Worm (Caenorhabditis elegans) whole organism, young adult: ENCODE data around the gene F59B2.8.

Source experiments
- B0336.3 ChIP-seq: fragments of 200-800 bp; sonication (Bioruptor generic); IDR thresholded peaks from 2 replicates; pipeline ENCODE4 v1.3.6; 2022; ENCODE audit warnings: missing genetic modification characterization, missing compliant biosample characterization
- F10E7.11 ChIP-seq: sonication (generic microtip); optimal IDR thresholded peaks from 2 replicates; lab custom pipeline; 2017; ENCODE audit warnings: mild to moderate bottlenecking, missing genetic modification characterization, moderate library complexity, missing compliant biosample characterization
- F22D6.2 ChIP-seq: sonication (generic microtip); optimal IDR thresholded peaks from 2 replicates; lab custom pipeline; 2016; ENCODE audit warnings: mild to moderate bottlenecking, missing genetic modification characterization, missing compliant biosample characterization
- F23B12.7 ChIP-seq: sonication (generic microtip); optimal IDR thresholded peaks from 2 replicates; lab custom pipeline; 2017; ENCODE audit warnings: missing genetic modification characterization, mild to moderate bottlenecking, missing compliant biosample characterization, antibody characterized with exemption, moderate library complexity; ENCODE audit not compliant: insufficient read depth
- F55B11.4 ChIP-seq: sonication (generic microtip); optimal IDR thresholded peaks from 2 replicates; lab custom pipeline; 2016; ENCODE audit warnings: missing compliant biosample characterization, missing genetic modification characterization, borderline replicate concordance; ENCODE audit not compliant: insufficient read depth
- T07F8.4 ChIP-seq: sonication (generic microtip); optimal IDR thresholded peaks from 2 replicates; lab custom pipeline; 2016; ENCODE audit warnings: mild to moderate bottlenecking, missing genetic modification characterization, moderate library complexity, missing compliant biosample characterization
- Y53G8AR.9 ChIP-seq: fragments of 200-800 bp; sonication (Bioruptor generic); conservative IDR thresholded peaks from 2 replicates; pipeline ENCODE4 v1.3.6; 2022; ENCODE audit warnings: missing genetic modification reagents, missing genetic modification characterization, missing compliant biosample characterization
- Y79H2A.3 ChIP-seq: fragments of 200-800 bp; sonication (Bioruptor generic); conservative IDR thresholded peaks from 2 replicates; pipeline ENCODE4 v1.3.6; 2022; ENCODE audit warnings: missing genetic modification reagents, missing genetic modification characterization, missing compliant biosample characterization
- ama-1 ChIP-seq, 3 experiments: fragments of 150-350 bp in 1 of 3; sonication (generic microtip) in 2 of 3; optimal IDR thresholded peaks; 2 replicates each; lab custom pipeline; 2014 to 2018; ENCODE audit warnings: missing biosample characterization in 2 of 3, missing genetic modification characterization in 2 of 3, missing genetic modification reagents in 2 of 3
- attf-3 ChIP-seq: fragments of 200-800 bp; sonication (Bioruptor generic); conservative IDR thresholded peaks from 2 replicates; pipeline ENCODE4 v1.3.6; 2022; ENCODE audit warnings: missing genetic modification reagents, missing genetic modification characterization, missing compliant biosample characterization
- bed-2 ChIP-seq: fragments of 200-800 bp; sonication (Bioruptor generic); IDR thresholded peaks from 2 replicates; pipeline ENCODE4 v1.3.6; 2022; ENCODE audit warnings: missing genetic modification reagents, missing genetic modification characterization, missing compliant biosample characterization
- ccch-3 ChIP-seq: fragments of 200-800 bp; sonication (Bioruptor generic); optimal IDR thresholded peaks from 2 replicates; lab custom pipeline; 2018; ENCODE audit warnings: mild to moderate bottlenecking, missing genetic modification characterization, missing compliant biosample characterization
- chd-7 ChIP-seq: sonication (generic microtip); optimal IDR thresholded peaks from 2 replicates; lab custom pipeline; 2016; ENCODE audit warnings: mild to moderate bottlenecking, missing genetic modification characterization, moderate library complexity, missing compliant biosample characterization
- dox-1 ChIP-seq: fragments of 200-800 bp; sonication (Bioruptor generic); IDR thresholded peaks from 2 replicates; pipeline ENCODE4 v1.3.6; 2022; ENCODE audit warnings: missing genetic modification reagents, missing genetic modification characterization, missing compliant biosample characterization
- dpl-1 ChIP-seq: fragments of 150-350 bp; optimal IDR thresholded peaks from 2 replicates; lab custom pipeline; 2014; ENCODE audit warnings: missing biosample characterization, missing genetic modification reagents, missing genetic modification characterization
- egl-44 ChIP-seq: fragments of 200-800 bp; sonication (Bioruptor generic); IDR thresholded peaks from 2 replicates; pipeline ENCODE4 v1.3.6; 2022; ENCODE audit warnings: missing genetic modification reagents, missing genetic modification characterization, missing compliant biosample characterization
- ekl-4 ChIP-seq: fragments of 200-800 bp; sonication (Bioruptor generic); IDR thresholded peaks from 2 replicates; pipeline ENCODE4 v1.3.6; 2022; ENCODE audit warnings: missing genetic modification reagents, missing genetic modification characterization, missing compliant biosample characterization
- hmg-20 ChIP-seq: fragments of 200-800 bp; sonication (Bioruptor generic); IDR thresholded peaks from 2 replicates; pipeline ENCODE4 v1.3.6; 2022; ENCODE audit warnings: missing genetic modification reagents, missing genetic modification characterization, missing compliant biosample characterization
- hrde-1 ChIP-seq: sonication (generic microtip); optimal IDR thresholded peaks from 2 replicates; lab custom pipeline; 2016; ENCODE audit warnings: missing genetic modification characterization, mild to moderate bottlenecking, missing compliant biosample characterization, moderate library complexity, missing genotype, missing genetic modification reagents, borderline replicate concordance
- lin-35 ChIP-seq, 3 experiments: fragments of 150-350 bp in 2 of 3; sonication (generic microtip) in 1 of 3; optimal IDR thresholded peaks; 2 replicates each; lab custom pipeline; 2014 to 2018; ENCODE audit warnings: missing biosample characterization in 3 of 3, missing genetic modification characterization in 3 of 3, missing genetic modification reagents in 3 of 3
- lin-54 ChIP-seq: fragments of 200-800 bp; sonication (Bioruptor generic); optimal IDR thresholded peaks from 2 replicates; lab custom pipeline; 2018; ENCODE audit warnings: mild to moderate bottlenecking, missing genetic modification characterization, missing compliant biosample characterization
- lsy-27 ChIP-seq: sonication (generic microtip); optimal IDR thresholded peaks from 2 replicates; lab custom pipeline; 2017; ENCODE audit warnings: missing genetic modification characterization, mild to moderate bottlenecking, missing compliant biosample characterization, antibody characterized with exemption, missing genotype, borderline replicate concordance; ENCODE audit not compliant: insufficient read depth
- madf-10 ChIP-seq: sonication (generic microtip); optimal IDR thresholded peaks from 2 replicates; lab custom pipeline; 2016; ENCODE audit warnings: mild to moderate bottlenecking, missing genetic modification characterization, missing compliant biosample characterization
- madf-6 ChIP-seq: fragments of 200-800 bp; sonication (Bioruptor generic); IDR thresholded peaks from 2 replicates; pipeline ENCODE4 v1.3.6; 2022; ENCODE audit warnings: missing genetic modification reagents, missing genetic modification characterization, missing compliant biosample characterization
- mcd-1 ChIP-seq: fragments of 200-800 bp; sonication (Bioruptor generic); IDR thresholded peaks from 2 replicates; pipeline ENCODE4 v1.3.6; 2022; ENCODE audit warnings: missing genetic modification reagents, missing genetic modification characterization, missing compliant biosample characterization
- mel-28 ChIP-seq: sonication (generic microtip); optimal IDR thresholded peaks from 2 replicates; lab custom pipeline; 2016; ENCODE audit warnings: borderline replicate concordance, mild to moderate bottlenecking, missing genetic modification characterization, missing compliant biosample characterization
- nfya-1 ChIP-seq: sonication (generic microtip); optimal IDR thresholded peaks from 2 replicates; lab custom pipeline; 2017; ENCODE audit warnings: antibody characterized with exemption, missing compliant biosample characterization, missing genetic modification characterization, borderline replicate concordance; ENCODE audit not compliant: insufficient read depth
- nhr-120 ChIP-seq: fragments of 200-800 bp; sonication (Bioruptor generic); IDR thresholded peaks from 2 replicates; pipeline ENCODE4 v1.3.6; 2022; ENCODE audit warnings: missing genetic modification characterization, missing compliant biosample characterization
- nhr-179 ChIP-seq: sonication (generic microtip); optimal IDR thresholded peaks from 2 replicates; lab custom pipeline; 2016; ENCODE audit warnings: mild to moderate bottlenecking, missing genetic modification characterization, missing compliant biosample characterization
- repo-1 ChIP-seq: sonication (generic microtip); optimal IDR thresholded peaks from 2 replicates; lab custom pipeline; 2017; ENCODE audit warnings: mild to moderate bottlenecking, missing genetic modification characterization, missing compliant biosample characterization
- sdz-38 ChIP-seq: sonication (generic microtip); optimal IDR thresholded peaks from 2 replicates; lab custom pipeline; 2016; ENCODE audit warnings: missing genotype, missing genetic modification characterization, missing compliant biosample characterization
- somi-1 ChIP-seq: fragments of 200-800 bp; sonication (Bioruptor generic); optimal IDR thresholded peaks from 2 replicates; lab custom pipeline; 2018; ENCODE audit warnings: mild to moderate bottlenecking, missing genetic modification characterization, missing compliant biosample characterization
- unc-62 ChIP-seq: fragments of 150-350 bp; optimal IDR thresholded peaks from 2 replicates; lab custom pipeline; 2014; ENCODE audit warnings: missing biosample characterization, missing genetic modification reagents, missing genetic modification characterization
- zim-3 ChIP-seq: sonication (generic microtip); optimal IDR thresholded peaks from 2 replicates; lab custom pipeline; 2017; ENCODE audit warnings: mild to moderate bottlenecking, missing genetic modification characterization, moderate library complexity, missing compliant biosample characterization
- ztf-18 ChIP-seq: sonication (generic microtip); optimal IDR thresholded peaks from 2 replicates; lab custom pipeline; 2016; ENCODE audit warnings: missing genotype, mild to moderate bottlenecking, missing genetic modification characterization, missing compliant biosample characterization
- ztf-26 ChIP-seq: sonication (generic microtip); optimal IDR thresholded peaks from 2 replicates; lab custom pipeline; 2017; ENCODE audit warnings: missing genetic modification characterization, missing compliant biosample characterization
- ztf-28 ChIP-seq: fragments of 200-800 bp; sonication (Bioruptor generic); IDR thresholded peaks from 2 replicates; pipeline ENCODE4 v1.3.6; 2022; ENCODE audit warnings: missing genetic modification reagents, missing genetic modification characterization, missing compliant biosample characterization
- ztf-3 ChIP-seq: fragments of 200-800 bp; sonication (Bioruptor generic); optimal IDR thresholded peaks from 2 replicates; lab custom pipeline; 2018; ENCODE audit warnings: mild to moderate bottlenecking, missing genetic modification characterization, missing compliant biosample characterization

Gene F59B2.8

DNA sequence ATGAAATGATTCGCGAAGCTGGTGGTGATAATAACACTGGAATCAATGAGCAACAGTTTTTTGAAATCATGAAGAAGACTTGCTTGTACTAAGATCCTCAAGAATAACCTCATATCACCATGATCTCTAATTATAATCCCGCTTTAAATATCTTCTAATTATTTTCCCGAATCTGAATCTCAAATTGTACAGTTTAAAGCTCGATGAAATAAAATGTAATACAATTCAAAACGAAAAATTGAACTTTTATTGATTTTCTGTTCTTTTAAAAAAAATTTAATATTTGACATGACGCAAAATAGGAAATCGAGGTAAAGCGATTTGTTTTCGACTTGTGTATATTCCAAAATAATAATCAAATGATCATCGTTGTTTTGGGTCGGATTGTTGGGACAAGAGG lies 35.2 kb downstream of the F59B2.8 start (continued):
- peak; percentile 17 for TF ChIP-seq ztf-18 (tag; lab: Kevin White, UChicago)
- TF ChIP-seq ztf-3 (GFP tag; lab: Kevin White, UChicago) = no peak
- no peak for TF ChIP-seq lsy-27 (tag; lab: Kevin White, UChicago)
- TF ChIP-seq nfya-1 (tag; lab: Kevin White, UChicago) = no peak
- TF ChIP-seq madf-10 (tag; lab: Kevin White, UChicago) = no peak
- TF ChIP-seq unc-62 = no peak
- TF ChIP-seq chd-7 (tag; lab: Kevin White, UChicago) = no peak
- 0 out of 2 replicates have a peak, but pooled peaks have one; percentile 31 for TF ChIP-seq madf-6 (GFP tag; lab: Robert Waterston, UW)
- peak; percentile 70 for TF ChIP-seq repo-1 (tag; lab: Kevin White, UChicago)
- TF ChIP-seq F10E7.11 (tag; lab: Kevin White, UChicago) = peak; percentile 28
- no peak for TF ChIP-seq egl-44 (GFP tag; lab: Robert Waterston, UW)
- TF ChIP-seq hrde-1 (tag; lab: Kevin White, UChicago) = peak; percentile 25
- TF ChIP-seq F23B12.7 (tag; lab: Kevin White, UChicago) = peak; percentile 23
- 0 out of 2 replicates have a peak, but pooled peaks have one; percentile 39 for TF ChIP-seq dox-1 (GFP tag; lab: Robert Waterston, UW)
- TF ChIP-seq hmg-20 (GFP tag; lab: Robert Waterston, UW) = no peak
- no peak for TF ChIP-seq ama-1 (optimal IDR thresholded peaks at IDR 0.05; lab: Kevin White, UChicago)
- peak in 1 of 2 experiments; percentile 90 for TF ChIP-seq ama-1 (GFP tag; optimal IDR thresholded peaks at IDR 0.05; lab: Kevin White, UChicago)
- TF ChIP-seq lin-35 (GFP tag; optimal IDR thresholded peaks at IDR 0.05; lab: Kevin White, UChicago) = peak in 1 of 3 experiments; percentile 19
- no peak for TF ChIP-seq ccch-3
- TF ChIP-seq ztf-28 (GFP tag; lab: Robert Waterston, UW) = no peak
- peak; percentile 41 for TF ChIP-seq ztf-26 (tag; lab: Kevin White, UChicago)
- TF ChIP-seq sdz-38 (tag; lab: Kevin White, UChicago) = no peak
- TF ChIP-seq zim-3 (tag; lab: Kevin White, UChicago) = peak; percentile 26
- TF ChIP-seq bed-2 = no peak
- TF ChIP-seq F22D6.2 (tag; lab: Kevin White, UChicago) = peak; percentile 7
- TF ChIP-seq nhr-120 (GFP tag; lab: Robert Waterston, UW) = 0 out of 2 replicates have a peak, but pooled peaks have one; percentile 26
- TF ChIP-seq attf-3 (GFP tag; lab: Robert Waterston, UW) = no peak
- no peak for TF ChIP-seq T07F8.4 (tag; lab: Kevin White, UChicago)
- peak; percentile 38; the same call in 1 of the 2 replicates for TF ChIP-seq Y53G8AR.9 (GFP tag; lab: Robert Waterston, UW)
- TF ChIP-seq Y79H2A.3 (GFP tag; lab: Robert Waterston, UW) = 0 out of 2 replicates have a peak, but pooled peaks have one; percentile 7
- TF ChIP-seq F55B11.4 = no peak
- TF ChIP-seq mcd-1 (GFP tag; lab: Robert Waterston, UW) = no peak
- TF ChIP-seq lin-54 (GFP tag; lab: Kevin White, UChicago) = peak; percentile 6
- TF ChIP-seq mel-28 (tag; lab: Kevin White, UChicago) = peak; percentile 4
- no peak for TF ChIP-seq dpl-1 (GFP tag; lab: Kevin White, UChicago)
- TF ChIP-seq B0336.3 = peak; percentile 73
- peak; percentile 38 for TF ChIP-seq somi-1 (GFP tag; lab: Kevin White, UChicago)
- no peak for TF ChIP-seq nhr-179 (tag; lab: Kevin White, UChicago)
- TF ChIP-seq ekl-4 = peak; percentile 74; the same call in 1 of the 2 replicates
